Worm (Caenorhabditis elegans) whole organism, L4 larva: Measurements from ENCODE around the gene arf-6.

Experiments used
- F26F4.8 ChIP-seq: fragments of 200-800 bp; sonication (Bioruptor generic); conservative IDR thresholded peaks from 2 replicates; pipeline ENCODE4 v1.3.6; 2022; ENCODE audit warnings: missing genetic modification characterization, missing compliant biosample characterization
- R02D3.7 ChIP-seq: fragments of 150-350 bp; sonication (generic microtip); optimal IDR thresholded peaks from 3 replicates; lab custom pipeline; 2014; ENCODE audit warnings: missing biosample characterization, missing genetic modification characterization
- ZK546.5 ChIP-seq, 2 experiments: sonication (generic microtip); optimal IDR thresholded peaks; 2 replicates each; lab custom pipeline; 2017; ENCODE audit warnings: missing biosample characterization in 2 of 2, missing genetic modification characterization in 2 of 2
- cey-2 ChIP-seq: sonication (generic microtip); optimal IDR thresholded peaks from 3 replicates; lab custom pipeline; 2017; ENCODE audit warnings: missing genetic modification characterization, mild to moderate bottlenecking, missing compliant biosample characterization, antibody characterized with exemption, borderline replicate concordance; ENCODE audit not compliant: insufficient read depth
- lin-39 ChIP-seq: fragments of 150-350 bp; optimal IDR thresholded peaks from 2 replicates; lab custom pipeline; 2014; ENCODE audit warnings: missing biosample characterization, missing genetic modification reagents, missing genetic modification characterization
- madf-9 ChIP-seq: fragments of 200-800 bp; sonication (Bioruptor generic); conservative IDR thresholded peaks from 2 replicates; pipeline ENCODE4 v1.3.6; 2022; ENCODE audit warnings: missing genetic modification reagents, missing genetic modification characterization, missing compliant biosample characterization
- nhr-25 ChIP-seq: sonication (generic microtip); optimal IDR thresholded peaks from 2 replicates; lab custom pipeline; 2017; ENCODE audit warnings: missing genetic modification characterization, mild to moderate bottlenecking, missing compliant biosample characterization, antibody characterized with exemption, moderate library complexity, borderline replicate concordance; ENCODE audit not compliant: insufficient read depth
- unc-39 ChIP-seq: sonication (generic microtip); optimal IDR thresholded peaks from 2 replicates; lab custom pipeline; 2017; ENCODE audit warnings: missing biosample characterization, missing genetic modification characterization
- unc-62 ChIP-seq, 3 experiments: fragments of 150-350 bp in 1 of 3; sonication (generic microtip); optimal IDR thresholded peaks in 2 of 3; peaks in 1 of 3; 1 replicate in 1 of 3; 2 replicates in 2 of 3; lab custom pipeline; 2014 to 2017; ENCODE audit warnings: missing biosample characterization in 3 of 3, missing genetic modification characterization in 3 of 3, missing genetic modification reagents in 3 of 3, missing genotype in 1 of 3
- zag-1 ChIP-seq: fragments of 150-350 bp; optimal IDR thresholded peaks from 2 replicates; lab custom pipeline; 2014; ENCODE audit warnings: missing biosample characterization, missing genetic modification characterization
- ztf-11 ChIP-seq: fragments of 150-350 bp; optimal IDR thresholded peaks from 2 replicates; lab custom pipeline; 2014; ENCODE audit warnings: missing biosample characterization, missing genetic modification characterization

DNA sequence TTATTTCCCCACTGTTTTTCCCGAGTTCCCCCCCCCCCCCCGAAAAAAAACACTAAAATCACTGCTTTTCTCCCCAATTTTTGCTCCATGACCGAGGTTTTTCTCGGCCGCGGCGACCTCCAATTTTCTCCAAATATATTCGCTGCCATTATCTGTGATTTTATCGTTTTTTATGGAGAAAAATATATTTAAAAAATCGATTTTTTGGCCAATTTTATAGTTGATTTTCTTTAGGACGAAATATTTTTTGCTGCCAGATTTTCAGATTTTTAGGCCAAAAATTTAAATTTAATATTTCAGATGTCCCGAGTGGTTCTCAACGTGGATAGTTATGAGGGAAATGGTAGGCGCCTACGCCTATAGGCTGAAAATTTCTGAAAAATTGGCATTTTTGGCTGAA lies 2.8 kb downstream of the arf-6 start, which contains the start of gene rad-54.B:
- TF ChIP-seq cey-2 (tag; lab: Kevin White, UChicago): no peak
- no peak for TF ChIP-seq zag-1 (tag; lab: Kevin White, UChicago)
- no peak for TF ChIP-seq R02D3.7 (tag; lab: Kevin White, UChicago)
- TF ChIP-seq ZK546.5 (tag; optimal IDR thresholded peaks at IDR 0.05; lab: Kevin White, UChicago): no peak
- TF ChIP-seq ztf-11 (tag; lab: Kevin White, UChicago): no peak
- TF ChIP-seq unc-39: no peak
- TF ChIP-seq unc-62 (GFP tag; optimal IDR thresholded peaks at IDR 0.05 in 1 of 2; lab: Kevin White, UChicago): no peak
- no peak for TF ChIP-seq unc-62 (tag; optimal IDR thresholded peaks at IDR 0.05; lab: Kevin White, UChicago)
- no peak for TF ChIP-seq nhr-25 (tag; lab: Kevin White, UChicago)
- no peak for TF ChIP-seq lin-39 (tag; lab: Kevin White, UChicago)
- TF ChIP-seq F26F4.8 (GFP tag; lab: Robert Waterston, UW): no peak
- TF ChIP-seq madf-9: no peak
